Fruit fly (Drosophila melanogaster): ENCODE data around the gene Surf6.
A peak's percentile ranks its signal among the peaks of the same experiment; 100 is the strongest.

The Surf6 gene

dm6 chr3R:19904865-19905373 lies at the start of gene Surf6, which contains the start of gene RhoGAP92B (continued):
- TF ChIP-seq CG2199 (GFP tag; IDR thresholded peaks at IDR 0.05) (no peak), Dfd (GFP tag; optimal IDR thresholded peaks at IDR 0.05) (no peak), CG8281 (tag; optimal IDR thresholded peaks at IDR 0.05) (no peak), Drgx (GFP tag; IDR thresholded peaks at IDR 0.05) (peak; percentile 27; the same call in 1 of the 2 replicates), E2f2 (GFP tag; IDR thresholded peaks at IDR 0.05) (peak; percentile 84), CG34422 (GFP tag; IDR thresholded peaks at IDR 0.05) (no peak), CG10431 (GFP tag; optimal IDR thresholded peaks at IDR 0.05) (peak; percentile 68), lov (optimal IDR thresholded peaks at IDR 0.05) (no peak), lov (GFP tag; IDR thresholded peaks at IDR 0.05) (no peak), trem (tag; optimal IDR thresholded peaks at IDR 0.05) (peak; percentile 89), gce (GFP tag; IDR thresholded peaks at IDR 0.05) (no peak), nmo (GFP tag; optimal IDR thresholded peaks at IDR 0.05) (peak; percentile 86), zen2 (GFP tag; IDR thresholded peaks at IDR 0.05; ENCODE audit: partially characterized antibody) (no peak), CG15011 (GFP tag; optimal IDR thresholded peaks at IDR 0.05) (no peak), CG16779 (GFP tag; IDR thresholded peaks at IDR 0.05) (no peak), eve (GFP tag; optimal IDR thresholded peaks at IDR 0.05) (no peak), CG17612 (GFP tag; IDR thresholded peaks at IDR 0.05) (0 out of 2 replicates have a peak, but pooled peaks have one; percentile 23), insv (GFP tag; optimal IDR thresholded peaks at IDR 0.05) (peak in 1 of 2 experiments; percentile 70), Lim3 (GFP tag; IDR thresholded peaks at IDR 0.05) (no peak), CG1832 (GFP tag; optimal IDR thresholded peaks at IDR 0.05) (no peak), CG2129 (GFP tag; IDR thresholded peaks at IDR 0.05; ENCODE audit: partially characterized antibody) (no peak), CG1647 (GFP tag; optimal IDR thresholded peaks at IDR 0.05) (peak; percentile 35), dmrt11E (tag; optimal IDR thresholded peaks at IDR 0.05) (peak; percentile 50), Hey (tag; optimal IDR thresholded peaks at IDR 0.05) (no peak), CG30403 (GFP tag; optimal IDR thresholded peaks at IDR 0.05) (peak; percentile 43), phol (tag; optimal IDR thresholded peaks at IDR 0.05) (peak; percentile 77), CG14441 (GFP tag; IDR thresholded peaks at IDR 0.05) (peak; percentile 61; the same call in 1 of the 2 replicates), HHEX (GFP tag; optimal IDR thresholded peaks at IDR 0.05) (peak; percentile 58), CG6254 (GFP tag; optimal IDR thresholded peaks at IDR 0.05) (peak; percentile 52), Sin3A (optimal IDR thresholded peaks at IDR 0.05) (peak; percentile 96), CG10979 (tag; optimal IDR thresholded peaks at IDR 0.05) (peak; percentile 53), CG2875 (GFP tag; optimal IDR thresholded peaks at IDR 0.05) (peak; percentile 15), chinmo (GFP tag; IDR thresholded peaks at IDR 0.05; ENCODE audit: partially characterized antibody) (0 out of 4 replicates have a peak, but pooled peaks have one; percentile 43), Max (GFP tag; optimal IDR thresholded peaks at IDR 0.05) (peak; percentile 95), nom (GFP tag; optimal IDR thresholded peaks at IDR 0.05) (peak; percentile 78), nau (GFP tag; optimal IDR thresholded peaks at IDR 0.05) (peak; percentile 77), grau (tag; optimal IDR thresholded peaks at IDR 0.05) (peak; percentile 64), CG11696 (GFP tag; IDR thresholded peaks at IDR 0.05) (no peak), ac (GFP tag; optimal IDR thresholded peaks at IDR 0.05) (no peak), CG2712 (tag; optimal IDR thresholded peaks at IDR 0.05) (peak; percentile 67), CkIIα-i1 (GFP tag; IDR thresholded peaks at IDR 0.05) (no peak), Aef1 (GFP tag; IDR thresholded peaks at IDR 0.05) (peak; percentile 35; the same call in 1 of the 3 replicates), Ada2b (GFP tag; IDR thresholded peaks at IDR 0.05) (0 out of 2 replicates have a peak, but pooled peaks have one; percentile 18), vnd (GFP tag; IDR thresholded peaks at IDR 0.05; ENCODE audit: partially characterized antibody) (no peak), MBD-R2 (GFP tag; IDR thresholded peaks at IDR 0.05) (peak; percentile 82), CG18262 (tag; optimal IDR thresholded peaks at IDR 0.05) (peak; percentile 53), CTCF (GFP tag; optimal IDR thresholded peaks at IDR 0.05) (peak; percentile 47), mirr (GFP tag; optimal IDR thresholded peaks at IDR 0.05) (no peak), CG7372 (GFP tag; IDR thresholded peaks at IDR 0.05) (no peak), CG15073 (GFP tag; optimal IDR thresholded peaks at IDR 0.05) (no peak), bcd (GFP tag; optimal IDR thresholded peaks at IDR 0.05) (peak; percentile 59)
